Fruit fly (Drosophila melanogaster) whole organism, pupa: ENCODE data around the gene CG14422.

Experiments used
- CG17806 ChIP-seq: fragments of 200-800 bp; sonication (Bioruptor generic); optimal IDR thresholded peaks from 2 replicates; lab custom pipeline; 2018; ENCODE audit warnings: missing biosample characterization, mild to moderate bottlenecking, missing genetic modification characterization, moderate library complexity
- CG4496 ChIP-seq: fragments of 200-800 bp; sonication (Bioruptor generic); IDR thresholded peaks from 3 replicates; pipeline ENCODE4 v1.3.6; 2022; ENCODE audit warnings: missing biosample characterization, missing genetic modification characterization
- CG8301 ChIP-seq: fragments of 200-800 bp; sonication (Bioruptor generic); optimal IDR thresholded peaks from 2 replicates; lab custom pipeline; 2018; ENCODE audit warnings: missing biosample characterization, mild to moderate bottlenecking, missing genetic modification characterization
- CG9948 ChIP-seq: fragments of 200-800 bp; sonication (Bioruptor generic); optimal IDR thresholded peaks from 2 replicates; lab custom pipeline; 2018; ENCODE audit warnings: missing biosample characterization, mild to moderate bottlenecking, missing genetic modification characterization, moderate library complexity
- Pif1A ChIP-seq: fragments of 200-800 bp; sonication (Bioruptor generic); optimal IDR thresholded peaks from 3 replicates; lab custom pipeline; 2016; ENCODE audit warnings: missing biosample characterization, missing genetic modification characterization
- fd96Ca ChIP-seq: fragments of 200-800 bp; sonication (Bioruptor generic); IDR thresholded peaks from 3 replicates; pipeline ENCODE4 v1.3.6; 2022; ENCODE audit warnings: missing biosample characterization, missing genetic modification characterization

DNA sequence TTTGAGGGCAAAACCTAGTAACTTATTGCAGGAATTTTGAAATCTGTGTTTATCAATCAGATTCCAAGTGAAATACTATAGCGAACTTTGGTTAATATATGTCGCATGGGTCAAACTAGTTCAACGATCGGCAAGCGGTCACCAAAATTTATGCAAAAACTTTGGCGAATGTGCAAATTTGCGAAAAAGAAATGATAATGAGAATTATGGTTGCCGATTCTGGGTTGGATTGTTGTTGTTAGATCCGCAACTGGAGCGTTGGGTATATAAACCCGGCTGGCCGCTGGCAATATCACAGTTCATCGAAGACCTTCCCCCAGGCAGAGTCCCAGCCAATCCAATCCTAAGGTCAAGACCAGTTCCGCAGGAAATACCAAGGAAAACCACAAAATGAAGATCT lies at the start of gene CG14422:
- TF ChIP-seq fd96Ca, result no peak
- no peak for TF ChIP-seq CG8301
- no peak for TF ChIP-seq CG9948 (tag; lab: Kevin White, UChicago)
- no peak for TF ChIP-seq CG4496
- no peak for TF ChIP-seq CG17806
- TF ChIP-seq Pif1A (GFP tag; lab: Kevin White, UChicago), result no peak
